Worm (Caenorhabditis elegans) whole organism, L4 larva: ENCODE results near the gene pyr-1.

Experiments
- Y105C5A.15 ChIP-seq: fragments of 200-800 bp; sonication (Bioruptor generic); IDR thresholded peaks from 2 replicates; pipeline ENCODE4 v1.3.6; 2022; ENCODE audit warnings: missing genetic modification characterization, missing compliant biosample characterization
- nhr-237 ChIP-seq: sonication (generic microtip); optimal IDR thresholded peaks from 2 replicates; lab custom pipeline; 2017; ENCODE audit warnings: missing biosample characterization, missing genetic modification characterization
- skn-1 ChIP-seq: fragments of 150-350 bp; optimal IDR thresholded peaks from 2 replicates; lab custom pipeline; 2014; ENCODE audit warnings: missing biosample characterization, missing genetic modification characterization
- snpc-1.2 ChIP-seq: fragments of 200-800 bp; sonication (Bioruptor generic); IDR thresholded peaks from 2 replicates; pipeline ENCODE4 v1.3.6; 2022; ENCODE audit warnings: missing genetic modification reagents, missing genetic modification characterization, missing compliant biosample characterization
- spr-3 ChIP-seq: fragments of 200-800 bp; sonication (Bioruptor generic); optimal IDR thresholded peaks from 2 replicates; lab custom pipeline; 2018; ENCODE audit warnings: mild to moderate bottlenecking, missing genetic modification characterization, missing compliant biosample characterization

DNA sequence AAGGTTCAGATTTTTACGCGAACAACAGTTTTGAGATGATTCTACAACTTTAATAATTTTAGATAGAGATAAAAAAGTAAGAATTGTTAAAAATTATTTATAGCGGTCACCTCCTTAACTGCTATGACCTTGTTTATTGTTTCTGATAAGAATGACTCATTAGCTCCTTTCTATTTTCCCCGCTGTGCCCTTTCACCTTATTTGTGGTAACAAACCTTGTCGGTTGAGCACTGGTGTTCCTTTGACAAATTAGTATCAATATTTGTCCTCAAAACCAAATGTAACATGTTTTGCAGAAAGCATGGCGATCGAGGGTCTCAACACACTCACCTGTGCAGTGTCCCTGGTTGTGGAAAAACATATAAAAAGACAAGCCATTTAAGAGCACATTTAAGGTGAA lies 24.3 kb upstream of the pyr-1 start:
- TF ChIP-seq Y105C5A.15 (no peak), skn-1 (no peak), snpc-1.2 (GFP tag; lab: Robert Waterston, UW) (no peak), nhr-237 (tag; lab: Kevin White, UChicago) (no peak), spr-3 (GFP tag; lab: Kevin White, UChicago) (no peak)
